Fruit fly (Drosophila melanogaster) whole organism, larva: ENCODE data around the gene CG15136.

Experiments used
- noc ChIP-seq: fragments of 200-800 bp; sonication (Bioruptor generic); optimal IDR thresholded peaks from 3 replicates; lab custom pipeline; 2019; ENCODE audit warnings: missing biosample characterization, mild to moderate bottlenecking, missing genetic modification characterization, moderate library complexity

The CG15136 gene

dm6 chr2L:17048181-17048580, at the start of gene CG15136:
Gene CG15136 (minus strand): TSS chr2L:17048281.
- no peak for TF ChIP-seq noc (tag; lab: Kevin White, UChicago)

dm6 chr2L:17092737-17093136, 44.7 kb upstream of the CG15136 start:
- no peak for TF ChIP-seq noc (tag; lab: Kevin White, UChicago)

- no peak for TF ChIP-seq noc (tag; lab: Kevin White, UChicago)
Observed at dm6 chr2L:17087341-17087740, 39.3 kb upstream of the CG15136 start, which contains the start of gene CG12620. Gene CG12620 (plus strand): TSS chr2L:17087641.

dm6 chr2L:17051835-17052234, 3.8 kb upstream of the CG15136 start:
- TF ChIP-seq noc (tag; lab: Kevin White, UChicago), result no peak

- TF ChIP-seq noc (tag; lab: Kevin White, UChicago), result no peak
Observed at dm6 chr2L:17041211-17041610, 6.9 kb downstream of the CG15136 start.

dm6 chr2L:17027503-17027902, 20.6 kb downstream of the CG15136 start:
- no peak for TF ChIP-seq noc (tag; lab: Kevin White, UChicago)

- TF ChIP-seq noc (tag; lab: Kevin White, UChicago), result no peak
Observed at dm6 chr2L:17014600-17014999, 33.5 kb downstream of the CG15136 start, which contains the start of gene CG6304. Gene CG6304 (minus strand): TSS chr2L:17014700.
